Worm (Caenorhabditis elegans): Measurements from ENCODE around the gene cpsf-1.
"Not testable (repeated sequence)": the region's sequence is repeated elsewhere in the genome, so short reads cannot be mapped to it uniquely, and the experiment has no call there.

Gene cpsf-1

DNA sequence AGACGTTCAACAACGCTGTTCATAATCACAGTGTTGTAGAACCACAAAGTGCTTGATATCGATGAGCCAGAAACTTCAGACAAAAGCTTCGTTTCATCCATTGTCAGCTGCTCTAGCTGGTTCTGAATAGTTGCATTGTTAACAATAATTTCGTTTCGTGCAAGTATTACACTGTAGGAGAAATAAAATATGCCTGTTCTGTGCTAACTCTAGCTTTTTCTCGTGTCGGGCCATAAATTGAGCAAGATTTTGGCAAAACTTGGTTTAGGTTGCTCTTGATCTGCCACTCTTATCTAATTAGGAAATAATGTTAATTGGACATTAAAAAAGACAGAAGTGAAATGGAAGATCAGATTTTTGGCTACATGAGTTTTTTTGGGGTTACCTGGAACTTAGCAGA is 26.2 kb upstream of the cpsf-1 start, which contains the start of gene R05C11.2:
TSS of gene R05C11.2 (minus strand) at position 101 of the 400 bp plus-strand sequence.
- TF ChIP-seq aptf-2 (GFP tag; conservative IDR thresholded peaks at IDR 0.05), result no peak
- no peak for TF ChIP-seq atf-7 (tag; optimal IDR thresholded peaks at IDR 0.05)
- no peak for TF ChIP-seq madf-6 (GFP tag; IDR thresholded peaks at IDR 0.05)
- TF ChIP-seq nhr-120 (GFP tag; IDR thresholded peaks at IDR 0.05), result no peak
- no peak for TF ChIP-seq let-526 (GFP tag; IDR thresholded peaks at IDR 0.05)
- TF ChIP-seq ceh-100 (GFP tag; IDR thresholded peaks at IDR 0.05), result no peak
- TF ChIP-seq ceh-79 (tag; optimal IDR thresholded peaks at IDR 0.05), result no peak
- TF ChIP-seq ztf-22 (GFP tag; optimal IDR thresholded peaks at IDR 0.05), result no peak
- no peak for TF ChIP-seq gei-17 (GFP tag; optimal IDR thresholded peaks at IDR 0.05)
- no peak for TF ChIP-seq mxl-1 (tag; optimal IDR thresholded peaks at IDR 0.05)
- no peak for TF ChIP-seq Y67H2A.10 (GFP tag; conservative IDR thresholded peaks at IDR 0.05)
- TF ChIP-seq F39B2.1 (GFP tag; IDR thresholded peaks at IDR 0.05), result no peak
- TF ChIP-seq sdz-38 (tag; optimal IDR thresholded peaks at IDR 0.05), result no peak

DNA sequence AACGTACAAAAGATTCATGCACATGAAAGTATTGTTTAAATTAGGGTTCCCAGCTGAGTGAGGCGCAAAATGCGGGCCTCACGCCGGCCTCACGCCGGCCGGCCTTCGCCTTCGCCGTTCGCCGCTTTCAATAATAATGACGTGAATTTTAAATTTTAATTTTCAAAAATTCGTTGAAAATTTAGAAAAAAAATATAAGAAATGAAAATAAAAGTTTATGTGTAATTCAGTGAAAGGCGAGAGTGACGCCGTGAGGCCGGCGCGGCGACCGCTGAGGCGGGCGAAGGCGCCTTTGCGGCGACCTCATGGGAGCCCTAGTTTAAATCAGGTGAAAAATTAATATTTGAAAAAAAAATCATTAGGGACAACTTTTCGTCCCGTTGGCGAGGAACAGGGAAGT is 24.7 kb upstream of the cpsf-1 start:
- TF ChIP-seq F39B2.1 (GFP tag; IDR thresholded peaks at IDR 0.05), result no peak
- TF ChIP-seq ceh-79 (tag; optimal IDR thresholded peaks at IDR 0.05), result no peak
- no peak for TF ChIP-seq athp-1 (tag; optimal IDR thresholded peaks at IDR 0.05)
- TF ChIP-seq fkh-3 (tag; optimal IDR thresholded peaks at IDR 0.05), result no peak
- TF ChIP-seq mcd-1 (GFP tag; IDR thresholded peaks at IDR 0.05), result 0 out of 2 replicates have a peak, but pooled peaks have one; percentile 5
- TF ChIP-seq zfh-2 (GFP tag; conservative IDR thresholded peaks at IDR 0.05), result peak; percentile 66; the same call in 1 of the 2 replicates
- no peak for TF ChIP-seq nhr-179 (tag; optimal IDR thresholded peaks at IDR 0.05)
- TF ChIP-seq unc-62 (GFP tag; optimal IDR thresholded peaks at IDR 0.05), result no peak
- TF ChIP-seq cebp-1 (GFP tag; IDR thresholded peaks at IDR 0.05), result no peak
- no peak for TF ChIP-seq cebp-1 (tag; optimal IDR thresholded peaks at IDR 0.05)
- no peak for TF ChIP-seq Y53G8AR.9 (GFP tag; conservative IDR thresholded peaks at IDR 0.05)

DNA sequence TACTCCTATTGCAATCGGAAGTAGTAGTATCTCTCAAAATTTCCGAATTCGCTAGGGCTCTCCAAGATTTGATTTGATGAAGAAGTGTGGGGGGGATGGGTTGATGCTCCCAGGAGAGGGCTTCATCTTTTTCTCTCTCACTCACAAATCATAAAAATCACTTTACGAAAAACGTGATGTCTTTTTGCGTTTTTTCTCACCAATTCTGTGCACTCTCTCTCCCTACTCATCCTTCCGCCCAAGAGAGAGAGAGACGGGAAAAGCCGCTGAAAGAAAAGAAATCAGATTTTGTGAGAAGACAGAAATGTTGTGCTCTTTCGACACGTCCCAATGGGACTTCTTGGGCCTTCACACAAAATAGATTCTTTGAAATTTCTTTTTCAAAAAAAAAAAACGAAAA is 20.8 kb upstream of the cpsf-1 start:
- TF ChIP-seq T07F8.4 (tag; optimal IDR thresholded peaks at IDR 0.05), result no peak
- TF ChIP-seq let-607 (tag; optimal IDR thresholded peaks at IDR 0.05), result no peak
- no peak for TF ChIP-seq ceh-91 (GFP tag; IDR thresholded peaks at IDR 0.05)
- no peak for TF ChIP-seq egrh-3 (GFP tag; IDR thresholded peaks at IDR 0.05)
- TF ChIP-seq Y67H2A.10 (GFP tag; conservative IDR thresholded peaks at IDR 0.05), result no peak
- peak in 1 of 3 experiments; percentile 25 for TF ChIP-seq lin-35 (GFP tag; optimal IDR thresholded peaks at IDR 0.05)

DNA sequence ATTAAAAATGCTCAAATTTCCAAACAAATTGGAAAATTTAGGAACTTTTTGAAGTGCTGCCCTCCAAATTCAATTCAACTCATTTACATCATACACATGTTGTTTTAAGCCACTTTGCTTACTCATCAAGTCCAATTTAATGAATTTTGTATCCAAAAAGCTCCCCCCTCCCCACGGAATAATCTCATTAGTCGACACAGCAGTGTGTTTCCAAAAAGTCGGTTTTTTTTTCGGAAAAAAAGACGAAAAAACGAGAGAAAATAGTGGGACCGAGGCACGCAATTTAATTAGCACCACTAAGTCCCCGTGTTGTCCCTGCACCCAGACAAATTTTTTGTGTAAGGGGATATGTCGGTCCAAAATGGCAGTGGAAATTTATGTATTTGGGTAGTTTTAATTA is 19.5 kb upstream of the cpsf-1 start:
- TF ChIP-seq lin-35 (GFP tag; optimal IDR thresholded peaks at IDR 0.05) (peak in 1 of 3 experiments; percentile 34), T07F8.4 (tag; optimal IDR thresholded peaks at IDR 0.05) (no peak)

DNA sequence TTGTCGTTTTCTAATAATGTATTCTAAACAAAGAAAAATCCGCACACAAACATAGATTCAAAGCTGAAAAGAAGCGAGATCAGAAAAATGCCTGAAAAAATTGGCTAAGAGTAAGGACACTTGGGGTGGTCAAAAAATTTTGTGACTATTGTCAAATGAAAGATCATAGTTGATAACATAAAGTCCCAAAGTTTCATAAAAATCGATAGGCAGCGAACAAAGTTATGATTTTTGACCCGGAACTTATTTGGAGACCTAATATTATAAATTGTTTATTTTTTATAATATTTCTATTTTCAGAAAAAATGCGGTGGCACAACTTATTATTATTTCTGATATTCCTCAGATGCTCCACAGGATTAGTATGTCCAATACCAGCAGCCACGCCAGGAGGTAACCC is 18.4 kb upstream of the cpsf-1 start, which contains the start of gene R05C11.4:
TSS of gene R05C11.4 (plus strand) at position 301 of the 400 bp plus-strand sequence.
- not testable (repeated sequence) for TF ChIP-seq mel-28 (tag; optimal IDR thresholded peaks at IDR 0.05; ENCODE audit: borderline replicate concordance); ztf-25 (GFP tag; IDR thresholded peaks at IDR 0.05); aptf-2 (GFP tag; conservative IDR thresholded peaks at IDR 0.05)

DNA sequence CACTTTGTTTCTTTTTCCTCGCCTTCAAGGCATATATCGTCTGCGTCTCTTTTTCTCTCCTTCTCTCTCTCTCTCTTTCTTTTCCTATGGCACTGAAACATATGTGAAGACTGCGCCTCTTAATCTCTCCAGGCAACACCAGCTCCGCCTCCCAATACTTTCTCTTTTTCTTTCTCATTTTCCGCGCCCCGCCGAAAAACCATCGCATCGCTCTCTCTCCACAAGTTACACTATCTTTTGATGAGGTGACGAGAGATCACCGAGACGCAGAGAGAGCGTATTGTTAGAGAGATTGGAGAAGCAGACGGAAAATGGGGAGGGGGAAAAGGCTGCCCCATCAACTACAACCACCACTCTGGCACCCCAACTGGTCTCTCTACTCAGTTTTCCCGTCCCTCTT is 16.0 kb upstream of the cpsf-1 start:
- TF ChIP-seq nfyb-1 (GFP tag; IDR thresholded peaks at IDR 0.05) (peak; percentile 50; the same call in 1 of the 2 replicates), lin-40 (tag; optimal IDR thresholded peaks at IDR 0.05) (peak; percentile 76), unc-130 (GFP tag; optimal IDR thresholded peaks at IDR 0.05) (no peak), Y53G8AR.9 (GFP tag; conservative IDR thresholded peaks at IDR 0.05) (no peak), ztf-18 (tag; optimal IDR thresholded peaks at IDR 0.05) (no peak), madf-10 (tag; optimal IDR thresholded peaks at IDR 0.05) (peak; percentile 53), ztf-6 (GFP tag; IDR thresholded peaks at IDR 0.05) (peak; percentile 20; the same call in 1 of the 2 replicates), ceh-27 (GFP tag; optimal IDR thresholded peaks at IDR 0.05) (peak; percentile 60), C06A6.2 (GFP tag; conservative IDR thresholded peaks at IDR 0.05) (peak; percentile 51; the same call in 1 of the 2 replicates), attf-5 (GFP tag; optimal IDR thresholded peaks at IDR 0.05) (peak; percentile 57), ama-1 (optimal IDR thresholded peaks at IDR 0.05) (no peak), ama-1 (GFP tag; optimal IDR thresholded peaks at IDR 0.05) (no peak), K12H6.12 (tag; optimal IDR thresholded peaks at IDR 0.05) (peak; percentile 83), ztf-26 (tag; optimal IDR thresholded peaks at IDR 0.05) (peak; percentile 36), let-607 (tag; optimal IDR thresholded peaks at IDR 0.05) (no peak)

Data from whole organism, young adult.